Fruit fly (Drosophila melanogaster): Measurements from ENCODE around the gene CG5880.

Gene CG5880

dm6 chr3R:27087549-27087948, 29.0 kb upstream of the CG5880 start, which contains the start of gene Cpr97Ea (continued):
- no peak for TF ChIP-seq Usf (GFP tag; optimal IDR thresholded peaks at IDR 0.05)
- TF ChIP-seq CG10267 (tag; optimal IDR thresholded peaks at IDR 0.05) = no peak
- no peak for TF ChIP-seq crp (GFP tag; optimal IDR thresholded peaks at IDR 0.05)
- TF ChIP-seq CG3065 (GFP tag; optimal IDR thresholded peaks at IDR 0.05) = no peak

DNA sequence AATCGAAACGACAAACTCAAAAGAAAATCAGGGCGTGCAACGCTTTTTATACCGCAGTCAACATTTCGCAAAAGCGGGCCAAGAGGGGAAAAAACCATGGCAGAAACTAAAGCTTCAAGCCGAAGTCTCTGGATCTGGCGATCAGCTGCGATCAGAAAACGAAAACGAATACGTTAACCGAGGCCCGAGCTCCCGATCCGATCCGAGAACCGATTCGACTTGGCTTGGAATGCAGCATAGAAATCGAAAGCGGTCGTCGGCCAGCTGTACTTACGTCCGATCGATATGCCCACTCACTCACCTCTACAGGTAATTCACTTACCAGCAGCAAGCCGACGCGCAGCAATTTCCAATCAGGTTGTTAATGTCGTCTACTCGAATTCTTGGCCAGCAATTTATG, 25.4 kb upstream of the CG5880 start, which contains the start of gene Cpr97Eb:
Cpr97Eb (minus strand) TSS at position 25 of the 400 bp plus-strand sequence.
- TF ChIP-seq stc (GFP tag; IDR thresholded peaks at IDR 0.05) = no peak
- TF ChIP-seq Blimp-1 (GFP tag; optimal IDR thresholded peaks at IDR 0.05) = peak; percentile 87
- peak; percentile 68 for TF ChIP-seq Deaf1 (tag; optimal IDR thresholded peaks at IDR 0.05)
- TF ChIP-seq tgo (GFP tag; IDR thresholded peaks at IDR 0.05) = no peak
- 0 out of 4 replicates have a peak, but pooled peaks have one; percentile 6 for TF ChIP-seq chinmo (GFP tag; IDR thresholded peaks at IDR 0.05; ENCODE audit: partially characterized antibody)

DNA sequence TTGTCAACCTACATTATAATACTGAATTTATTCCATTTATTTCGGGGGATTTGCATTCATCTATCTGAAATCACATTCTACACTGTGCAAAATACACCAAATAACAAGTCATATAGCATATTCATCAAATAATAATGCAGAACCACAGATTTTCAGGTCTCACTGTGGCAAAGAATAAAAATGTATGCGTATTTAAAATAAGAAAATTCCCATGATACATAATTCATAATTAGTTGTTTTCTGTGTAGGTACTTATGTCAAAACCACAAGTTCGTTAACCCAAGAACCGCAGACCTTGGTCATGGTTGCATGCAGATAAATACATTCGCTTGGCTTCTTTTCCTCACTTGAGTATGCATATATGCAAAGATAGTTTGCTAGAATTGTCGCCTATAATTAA, 24.3 kb upstream of the CG5880 start:
- TF ChIP-seq Scr (GFP tag; IDR thresholded peaks at IDR 0.05; ENCODE audit: partially characterized antibody) = no peak
- no peak for TF ChIP-seq en (GFP tag; optimal IDR thresholded peaks at IDR 0.05)
- TF ChIP-seq ssp (GFP tag; IDR thresholded peaks at IDR 0.05) = no peak
- TF ChIP-seq CG30020 (tag; optimal IDR thresholded peaks at IDR 0.05) = no peak
- peak; percentile 13 for TF ChIP-seq Blimp-1 (GFP tag; optimal IDR thresholded peaks at IDR 0.05)
- TF ChIP-seq MTF-1 (GFP tag; optimal IDR thresholded peaks at IDR 0.05; ENCODE audit: borderline replicate concordance) = no peak
- 0 out of 2 replicates have a peak, but pooled peaks have one; percentile 13 for TF ChIP-seq CG6689 (GFP tag; IDR thresholded peaks at IDR 0.05)
- TF ChIP-seq klu (GFP tag; IDR thresholded peaks at IDR 0.05) = no peak
- no peak for TF ChIP-seq ara (GFP tag; IDR thresholded peaks at IDR 0.05)
- peak; percentile 8; the same call in 1 of the 2 replicates for TF ChIP-seq Rx (GFP tag; IDR thresholded peaks at IDR 0.05)
- TF ChIP-seq Sox100B (GFP tag; optimal IDR thresholded peaks at IDR 0.05) = no peak
- TF ChIP-seq Hsf (GFP tag; optimal IDR thresholded peaks at IDR 0.05) = no peak
- TF ChIP-seq lbe (GFP tag; optimal IDR thresholded peaks at IDR 0.05) = peak; percentile 10
- TF ChIP-seq Drgx (GFP tag; IDR thresholded peaks at IDR 0.05) = peak; percentile 47
- TF ChIP-seq slp2 (GFP tag; optimal IDR thresholded peaks at IDR 0.05) = no peak
- TF ChIP-seq CG13296 (GFP tag; optimal IDR thresholded peaks at IDR 0.05) = no peak
- TF ChIP-seq Ets65A (GFP tag) = peak; percentile 53
- TF ChIP-seq CG15696 (tag; optimal IDR thresholded peaks at IDR 0.05) = no peak
- TF ChIP-seq sisA (GFP tag; IDR thresholded peaks at IDR 0.05) = peak; percentile 10; the same call in 1 of the 2 replicates
- TF ChIP-seq CG7963 (GFP tag; IDR thresholded peaks at IDR 0.05; ENCODE audit: partially characterized antibody) = no peak
- TF ChIP-seq sens (GFP tag) = peak; percentile 26

DNA sequence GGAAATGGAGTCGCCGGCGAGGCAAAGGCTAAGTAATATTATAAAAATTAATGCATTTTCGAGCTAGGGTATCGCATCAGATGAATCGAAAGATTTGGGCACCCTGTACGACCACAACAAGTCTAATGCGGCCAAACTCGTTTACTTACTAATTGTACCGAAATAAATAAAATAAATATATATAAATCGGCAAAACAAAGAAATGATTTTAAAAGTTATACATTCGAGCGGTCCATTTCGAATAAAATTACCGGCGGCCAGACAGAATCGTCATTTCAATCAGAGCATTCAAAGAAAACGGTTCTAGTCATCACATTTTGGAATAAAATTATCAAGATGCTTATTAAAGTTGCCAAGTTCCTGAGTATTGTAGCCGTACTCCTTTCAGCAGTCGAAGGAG, 23.7 kb upstream of the CG5880 start, which contains the start of gene CG14258:
CG14258 (plus strand) TSS at position 301 of the 400 bp plus-strand sequence.
- TF ChIP-seq CG17361 (GFP tag; IDR thresholded peaks at IDR 0.05) = no peak
- TF ChIP-seq unpg (GFP tag; optimal IDR thresholded peaks at IDR 0.05) = no peak
- no peak for TF ChIP-seq GATAe (GFP tag; conservative IDR thresholded peaks at IDR 0.05)
- TF ChIP-seq pho (GFP tag; optimal IDR thresholded peaks at IDR 0.05) = no peak
- no peak for TF ChIP-seq CG7745 (tag; optimal IDR thresholded peaks at IDR 0.05)
- no peak for TF ChIP-seq Dip3 (GFP tag; optimal IDR thresholded peaks at IDR 0.05)
- TF ChIP-seq slou (GFP tag; optimal IDR thresholded peaks at IDR 0.05) = no peak
- no peak for TF ChIP-seq grau (tag; optimal IDR thresholded peaks at IDR 0.05)
- TF ChIP-seq CG17385 (GFP tag; optimal IDR thresholded peaks at IDR 0.05) = no peak
- TF ChIP-seq Adf1 (GFP tag; IDR thresholded peaks at IDR 0.05) = no peak
- TF ChIP-seq CG1529 (GFP tag; optimal IDR thresholded peaks at IDR 0.05) = no peak

All from whole organism, embryonic.